Fruit fly (Drosophila melanogaster) whole organism, embryonic: Measurements from ENCODE around the gene SMC3.

ENCODE experiments used
- CG10209 ChIP-seq: fragments of 200-800 bp; sonication (Bioruptor generic); optimal IDR thresholded peaks from 3 replicates; lab custom pipeline; 2017; ENCODE audit warnings: missing biosample characterization, mild to moderate bottlenecking, missing genetic modification characterization, missing genetic modification reagents
- CG11247 ChIP-seq: fragments of 200-800 bp; sonication (Bioruptor generic); IDR thresholded peaks from 2 replicates; pipeline ENCODE4 v1.3.6; 2022; ENCODE audit warnings: missing biosample characterization, missing genetic modification characterization
- CG12219 ChIP-seq: fragments of 200-800 bp; sonication (Bioruptor generic); optimal IDR thresholded peaks from 3 replicates; lab custom pipeline; 2018; ENCODE audit warnings: missing biosample characterization, mild to moderate bottlenecking, missing genetic modification characterization
- CG12299 ChIP-seq: fragments of 200-800 bp; sonication (Bioruptor generic); optimal IDR thresholded peaks from 2 replicates; lab custom pipeline; 2018; ENCODE audit warnings: missing biosample characterization, mild to moderate bottlenecking, missing genetic modification characterization
- CG12942 ChIP-seq: fragments of 200-800 bp; sonication (Bioruptor generic); optimal IDR thresholded peaks from 3 replicates; lab custom pipeline; 2016; ENCODE audit warnings: missing biosample characterization, missing genetic modification characterization
- CG14667 ChIP-seq: fragments of 200-800 bp; sonication (Bioruptor generic); IDR thresholded peaks from 2 replicates; pipeline ENCODE4 v1.3.6; 2022; ENCODE audit warnings: missing biosample characterization, missing genetic modification characterization
- CG14860 ChIP-seq: fragments of 200-800 bp; sonication (Bioruptor generic); IDR thresholded peaks from 3 replicates; pipeline ENCODE4 v1.3.6; 2022; ENCODE audit warnings: missing biosample characterization, missing genetic modification characterization; ENCODE audit not compliant: partially characterized antibody
- CG16815 ChIP-seq: fragments of 200-800 bp; sonication (Bioruptor generic); optimal IDR thresholded peaks from 3 replicates; lab custom pipeline; 2017; ENCODE audit warnings: missing biosample characterization, mild to moderate bottlenecking, missing genetic modification characterization
- CG1792 ChIP-seq: fragments of 200-800 bp; sonication (Bioruptor generic); optimal IDR thresholded peaks from 2 replicates; lab custom pipeline; 2016; ENCODE audit warnings: missing biosample characterization, missing genetic modification characterization
- CG2889 ChIP-seq: fragments of 200-800 bp; sonication (Bioruptor generic); IDR thresholded peaks from 3 replicates; pipeline ENCODE4 v1.3.6; 2022; ENCODE audit warnings: missing biosample characterization, missing genetic modification characterization
- CG3065 ChIP-seq: fragments of 200-800 bp; sonication (Bioruptor generic); optimal IDR thresholded peaks from 2 replicates; lab custom pipeline; 2016; ENCODE audit warnings: missing biosample characterization, missing genetic modification characterization
- CG31365 ChIP-seq: fragments of 200-800 bp; sonication (Bioruptor generic); optimal IDR thresholded peaks from 2 replicates; lab custom pipeline; 2018; ENCODE audit warnings: missing biosample characterization, mild to moderate bottlenecking, missing genetic modification characterization
- CG33213 ChIP-seq: fragments of 200-800 bp; sonication (Bioruptor generic); optimal IDR thresholded peaks from 3 replicates; lab custom pipeline; 2016; ENCODE audit warnings: missing biosample characterization, missing genetic modification characterization
- CG3726 ChIP-seq: fragments of 200-800 bp; sonication (Bioruptor generic); IDR thresholded peaks from 3 replicates; pipeline ENCODE4, ENCODE4 v1.3.6; 2022; ENCODE audit warnings: missing biosample characterization, missing genetic modification characterization
- CG3838 ChIP-seq: fragments of 200-800 bp; sonication (Bioruptor generic); optimal IDR thresholded peaks from 3 replicates; lab custom pipeline; 2016; ENCODE audit warnings: missing biosample characterization, missing genetic modification characterization
- CG4328 ChIP-seq: fragments of 200-800 bp; sonication (Bioruptor generic); optimal IDR thresholded peaks from 3 replicates; lab custom pipeline; 2017; ENCODE audit warnings: missing biosample characterization, missing genetic modification reagents, missing genetic modification characterization
- CG43689 ChIP-seq: fragments of 200-800 bp; sonication (Bioruptor generic); IDR thresholded peaks from 2 replicates; pipeline ENCODE4 v1.3.6; 2022; ENCODE audit warnings: missing biosample characterization, missing genetic modification characterization
- CG4404 ChIP-seq: fragments of 200-800 bp; sonication (Bioruptor generic); IDR thresholded peaks from 2 replicates; pipeline ENCODE4 v1.3.6; 2022; ENCODE audit warnings: missing biosample characterization, missing genetic modification characterization
- CG7372 ChIP-seq: fragments of 200-800 bp; sonication (Bioruptor generic); IDR thresholded peaks from 2 replicates; pipeline ENCODE4 v1.3.6; 2022; ENCODE audit warnings: missing biosample characterization, missing genetic modification characterization
- CG7556 ChIP-seq: fragments of 200-800 bp; sonication (Bioruptor generic); optimal IDR thresholded peaks from 2 replicates; lab custom pipeline; 2017; ENCODE audit warnings: missing biosample characterization, mild to moderate bottlenecking, missing genetic modification characterization
- CHES-1-like ChIP-seq: fragments of 200-800 bp; sonication (Bioruptor generic); optimal IDR thresholded peaks from 2 replicates; lab custom pipeline; 2016; ENCODE audit warnings: missing biosample characterization, missing genetic modification characterization
- CTCF ChIP-seq: fragments of 200-800 bp; sonication (Bioruptor generic); optimal IDR thresholded peaks from 2 replicates; lab custom pipeline; 2017; ENCODE audit warnings: missing biosample characterization, mild to moderate bottlenecking, missing genetic modification characterization, moderate library complexity
- Doc3 ChIP-seq: fragments of 200-800 bp; sonication (Bioruptor generic); IDR thresholded peaks from 3 replicates; pipeline ENCODE4 v1.3.6; 2022; ENCODE audit warnings: missing biosample characterization, missing genetic modification characterization; ENCODE audit not compliant: partially characterized antibody
- Ets65A ChIP-seq: fragments of 200-800 bp; sonication (Bioruptor generic); peaks from one replicate; lab custom pipeline; 2016; ENCODE audit warnings: missing biosample characterization, missing genetic modification characterization
- Hmr ChIP-seq: fragments of 200-800 bp; sonication (Bioruptor generic); optimal IDR thresholded peaks from 3 replicates; lab custom pipeline; 2017; ENCODE audit warnings: mild to moderate bottlenecking, missing biosample characterization, missing genetic modification reagents, missing genetic modification characterization
- Hmx ChIP-seq: fragments of 200-800 bp; sonication (Bioruptor generic); optimal IDR thresholded peaks from 2 replicates; lab custom pipeline; 2016; ENCODE audit warnings: missing biosample characterization, missing genetic modification characterization
- Hr51 ChIP-seq, 2 experiments: fragments of 200-800 bp; sonication (Bioruptor generic); optimal IDR thresholded peaks; 2 replicates in 1 of 2; 3 replicates in 1 of 2; lab custom pipeline; 2016 to 2018; ENCODE audit warnings: missing biosample characterization in 2 of 2, missing genetic modification characterization in 2 of 2, mild to moderate bottlenecking in 1 of 2, moderate library complexity in 1 of 2
- NFAT ChIP-seq: fragments of 200-800 bp; sonication (Bioruptor generic); IDR thresholded peaks from 2 replicates; pipeline ENCODE4 v1.3.6; 2022; ENCODE audit warnings: missing biosample characterization, missing genetic modification characterization
- Neu2 ChIP-seq: fragments of 200-800 bp; sonication (Bioruptor generic); optimal IDR thresholded peaks from 3 replicates; lab custom pipeline; 2016; ENCODE audit warnings: missing biosample characterization, missing genetic modification characterization, borderline replicate concordance
- Oli ChIP-seq: fragments of 200-800 bp; sonication (Bioruptor generic); optimal IDR thresholded peaks from 2 replicates; lab custom pipeline; 2018; ENCODE audit warnings: missing biosample characterization, mild to moderate bottlenecking, missing genetic modification characterization, moderate library complexity
- Rx ChIP-seq: fragments of 200-800 bp; sonication (Bioruptor generic); IDR thresholded peaks from 2 replicates; pipeline ENCODE4 v1.3.6; 2022; ENCODE audit warnings: missing biosample characterization, missing genetic modification characterization
- ab ChIP-seq: fragments of 200-800 bp; sonication (Bioruptor generic); optimal IDR thresholded peaks from 2 replicates; lab custom pipeline; 2016; ENCODE audit warnings: missing biosample characterization, missing genetic modification characterization
- amos ChIP-seq: fragments of 200-800 bp; sonication (Bioruptor generic); IDR thresholded peaks from 2 replicates; pipeline ENCODE4 v1.3.6; 2022; ENCODE audit warnings: missing biosample characterization, missing genetic modification characterization; ENCODE audit not compliant: partially characterized antibody
- bcd ChIP-seq: fragments of 200-800 bp; sonication (Bioruptor generic); optimal IDR thresholded peaks from 2 replicates; lab custom pipeline; 2017; ENCODE audit warnings: missing biosample characterization, mild to moderate bottlenecking, missing genetic modification characterization
- cg ChIP-seq: fragments of 200-800 bp; sonication (Bioruptor generic); optimal IDR thresholded peaks from 3 replicates; lab custom pipeline; 2019; ENCODE audit warnings: missing biosample characterization, mild to moderate bottlenecking, missing genetic modification characterization, moderate library complexity
- chif ChIP-seq, 2 experiments: fragments of 200-800 bp; sonication (Bioruptor generic); optimal IDR thresholded peaks; 3 replicates each; lab custom pipeline; 2016; ENCODE audit warnings: missing biosample characterization in 2 of 2, missing genetic modification characterization in 2 of 2
- disco-r ChIP-seq: fragments of 200-800 bp; sonication (Bioruptor generic); optimal IDR thresholded peaks from 2 replicates; lab custom pipeline; 2016; ENCODE audit warnings: missing biosample characterization, missing genetic modification characterization
- dpn ChIP-seq, 2 experiments: fragments of 200-800 bp; sonication (Bioruptor generic); optimal IDR thresholded peaks; 3 replicates each; lab custom pipeline; 2016; ENCODE audit warnings: missing biosample characterization in 2 of 2, missing genetic modification characterization in 2 of 2
- ems ChIP-seq: fragments of 200-800 bp; sonication (Bioruptor generic); optimal IDR thresholded peaks from 3 replicates; lab custom pipeline; 2016; ENCODE audit warnings: missing biosample characterization, missing genetic modification characterization
- gcm ChIP-seq: fragments of 200-800 bp; sonication (Bioruptor generic); optimal IDR thresholded peaks from 2 replicates; lab custom pipeline; 2019; ENCODE audit warnings: missing biosample characterization, mild to moderate bottlenecking, missing genetic modification characterization, moderate library complexity
- gfzf ChIP-seq: fragments of 200-800 bp; sonication (Bioruptor generic); optimal IDR thresholded peaks from 2 replicates; lab custom pipeline; 2016; ENCODE audit warnings: missing biosample characterization, mild to moderate bottlenecking, missing genetic modification characterization, moderate library complexity
- lbe ChIP-seq: fragments of 200-800 bp; sonication (Bioruptor generic); optimal IDR thresholded peaks from 2 replicates; lab custom pipeline; 2016; ENCODE audit warnings: missing biosample characterization, mild to moderate bottlenecking, missing genetic modification characterization
- mirr ChIP-seq: fragments of 200-800 bp; sonication (Bioruptor generic); optimal IDR thresholded peaks from 3 replicates; lab custom pipeline; 2018; ENCODE audit warnings: missing biosample characterization, mild to moderate bottlenecking, missing genetic modification characterization
- prd ChIP-seq, 3 experiments: fragments of >200 bp in 2 of 3; fragments of 200-800 bp in 1 of 3; sonication (Bioruptor generic) in 1 of 3; optimal IDR thresholded peaks in 2 of 3; IDR thresholded peaks in 1 of 3; 2 replicates in 2 of 3; 3 replicates in 1 of 3; pipeline versions ENCODE4 v1.3.6 to Lab custom; 2017 to 2022; ENCODE audit warnings: missing biosample characterization in 1 of 3, missing genetic modification characterization in 1 of 3
- psq ChIP-seq: fragments of 200-800 bp; sonication (Bioruptor generic); optimal IDR thresholded peaks from 2 replicates; lab custom pipeline; 2017; ENCODE audit warnings: missing biosample characterization, missing genetic modification characterization
- shn ChIP-seq: fragments of 200-800 bp; sonication (Bioruptor generic); optimal IDR thresholded peaks from 3 replicates; lab custom pipeline; 2016; ENCODE audit warnings: missing biosample characterization, missing genetic modification characterization
- sqz ChIP-seq: fragments of 200-800 bp; sonication (Bioruptor generic); optimal IDR thresholded peaks from 3 replicates; lab custom pipeline; 2018; ENCODE audit warnings: missing biosample characterization, mild to moderate bottlenecking, missing genetic modification characterization
- tgo ChIP-seq: fragments of 200-800 bp; sonication (Bioruptor generic); IDR thresholded peaks from 3 replicates; pipeline ENCODE4 v1.3.6; 2022; ENCODE audit warnings: missing biosample characterization, missing genetic modification characterization
- tna ChIP-seq: fragments of 200-800 bp; sonication (Bioruptor generic); IDR thresholded peaks from 2 replicates; pipeline ENCODE4 v1.3.6; 2022; ENCODE audit warnings: missing biosample characterization, missing genetic modification characterization; ENCODE audit not compliant: partially characterized antibody
- wdn ChIP-seq: fragments of 200-800 bp; sonication (Bioruptor generic); IDR thresholded peaks from 2 replicates; pipeline ENCODE4 v1.3.6; 2022; ENCODE audit warnings: missing biosample characterization, missing genetic modification characterization
- wor ChIP-seq: fragments of 200-800 bp; sonication (Bioruptor generic); IDR thresholded peaks from 2 replicates; pipeline ENCODE4 v1.3.6; 2022; ENCODE audit warnings: missing biosample characterization, missing genetic modification characterization
- zen ChIP-seq: fragments of 200-800 bp; sonication (Bioruptor generic); optimal IDR thresholded peaks from 3 replicates; lab custom pipeline; 2018; ENCODE audit warnings: missing biosample characterization, mild to moderate bottlenecking, missing genetic modification characterization, moderate library complexity

The SMC3 gene

dm6 chrX:16573659-16574058 lies 19.6 kb downstream of the SMC3 start (continued):
- TF ChIP-seq chif (GFP tag; optimal IDR thresholded peaks at IDR 0.05; lab: Kevin White, UChicago) (no peak), amos (no peak), Neu2 (GFP tag; lab: Kevin White, UChicago) (no peak), Rx (no peak), Hr51 (GFP tag; optimal IDR thresholded peaks at IDR 0.05; lab: Kevin White, UChicago) (no peak), CG3726 (GFP tag; lab: Robert Waterston, UW) (no peak), gfzf (GFP tag; lab: Kevin White, UChicago) (no peak), sqz (GFP tag; lab: Kevin White, UChicago) (no peak), gcm (GFP tag; lab: Kevin White, UChicago) (no peak), CTCF (GFP tag; lab: Kevin White, UChicago) (no peak), CG43689 (no peak), CG12942 (peak; percentile 5), wor (GFP tag; lab: Robert Waterston, UW) (no peak), disco-r (GFP tag; lab: Kevin White, UChicago) (no peak), Hmr (GFP tag; lab: Kevin White, UChicago) (peak; percentile 73), CG4404 (GFP tag; lab: Robert Waterston, UW) (no peak), lbe (GFP tag; lab: Kevin White, UChicago) (peak; percentile 14), tna (GFP tag; lab: Robert Waterston, UW) (no peak), psq (GFP tag; lab: Kevin White, UChicago) (no peak), ems (GFP tag; lab: Kevin White, UChicago) (no peak), CG12299 (no peak), CG10209 (peak; percentile 30), CG14667 (GFP tag; lab: Robert Waterston, UW) (no peak), NFAT (no peak), Oli (tag; lab: Kevin White, UChicago) (no peak), Hmx (GFP tag; lab: Kevin White, UChicago) (no peak), zen (tag; lab: Kevin White, UChicago) (no peak), shn (GFP tag; lab: Kevin White, UChicago) (no peak), CG2889 (GFP tag; lab: Robert Waterston, UW) (no peak), CG3838 (GFP tag; lab: Kevin White, UChicago) (no peak), CG7556 (peak; percentile 31), CG12219 (GFP tag; lab: Kevin White, UChicago) (no peak), prd (optimal IDR thresholded peaks at IDR 0.05; lab: Kevin White, UChicago) (no peak), prd (GFP tag; IDR thresholded peaks at IDR 0.05; lab: Robert Waterston, UW) (no peak), CG3065 (no peak), CG16815 (GFP tag; lab: Kevin White, UChicago) (no peak), mirr (peak; percentile 38), CG33213 (no peak), Doc3 (GFP tag; lab: Robert Waterston, UW) (no peak), wdn (GFP tag; lab: Robert Waterston, UW) (no peak), dpn (GFP tag; optimal IDR thresholded peaks at IDR 0.05; lab: Kevin White, UChicago) (no peak), CG1792 (GFP tag; lab: Kevin White, UChicago) (no peak), Ets65A (GFP tag; lab: Kevin White, UChicago) (no peak), CG4328 (GFP tag; lab: Kevin White, UChicago) (no peak), cg (GFP tag; lab: Kevin White, UChicago) (no peak), tgo (GFP tag; lab: Robert Waterston, UW) (no peak), bcd (no peak), ab (GFP tag; lab: Kevin White, UChicago) (no peak), CG31365 (tag; lab: Kevin White, UChicago) (no peak), CG14860 (GFP tag; lab: Robert Waterston, UW) (no peak), CG11247 (0 out of 2 replicates have a peak, but pooled peaks have one; percentile 26), CHES-1-like (GFP tag; lab: Kevin White, UChicago) (peak; percentile 21), CG7372 (GFP tag; lab: Robert Waterston, UW) (no peak)
